Fruit fly (Drosophila melanogaster): ENCODE data around the gene bocks.

bocks gene

dm6 chr3R:9563240-9563992, 27.4 kb downstream of the bocks start, which contains the start of the genes CG9393 and Vps45 (continued):
- TF ChIP-seq tup (GFP tag; optimal IDR thresholded peaks at IDR 0.05) (peak; percentile 25), CG8089 (GFP tag; optimal IDR thresholded peaks at IDR 0.05) (peak; percentile 46), amos (GFP tag; IDR thresholded peaks at IDR 0.05; ENCODE audit: partially characterized antibody) (peak; percentile 94), Stat92E (GFP tag; optimal IDR thresholded peaks at IDR 0.05) (no peak), da (GFP tag; optimal IDR thresholded peaks at IDR 0.05) (peak; percentile 57), sc (optimal IDR thresholded peaks at IDR 0.05) (no peak), sc (GFP tag; optimal IDR thresholded peaks at IDR 0.05) (no peak), BEAF-32 (GFP tag; optimal IDR thresholded peaks at IDR 0.05) (peak; percentile 98), CG1529 (GFP tag; optimal IDR thresholded peaks at IDR 0.05) (no peak), CG1024 (GFP tag; IDR thresholded peaks at IDR 0.05) (no peak), CG31224 (GFP tag; IDR thresholded peaks at IDR 0.05) (no peak), sob (GFP tag; IDR thresholded peaks at IDR 0.05) (peak; percentile 71; the same call in 1 of the 2 replicates), Lhr (GFP tag; optimal IDR thresholded peaks at IDR 0.05) (no peak), CG12769 (tag; optimal IDR thresholded peaks at IDR 0.05) (no peak), ato (GFP tag; IDR thresholded peaks at IDR 0.05; ENCODE audit: partially characterized antibody) (peak; percentile 87), CG10431 (GFP tag; optimal IDR thresholded peaks at IDR 0.05) (no peak), tgo (GFP tag; IDR thresholded peaks at IDR 0.05) (peak; percentile 48; the same call in 1 of the 3 replicates), phol (tag; optimal IDR thresholded peaks at IDR 0.05) (peak; percentile 76), CG8765 (GFP tag; IDR thresholded peaks at IDR 0.05) (peak; percentile 49; the same call in 1 of the 2 replicates), Rfx (GFP tag; IDR thresholded peaks at IDR 0.05) (peak; percentile 64), C15 (GFP tag; IDR thresholded peaks at IDR 0.05) (no peak), CG6854 (GFP tag; optimal IDR thresholded peaks at IDR 0.05) (no peak), CG1233 (GFP tag; optimal IDR thresholded peaks at IDR 0.05) (peak; percentile 15), pros (GFP tag; optimal IDR thresholded peaks at IDR 0.05) (no peak), peb (GFP tag; IDR thresholded peaks at IDR 0.05) (no peak), ac (GFP tag; optimal IDR thresholded peaks at IDR 0.05) (no peak), aop (GFP tag; IDR thresholded peaks at IDR 0.05) (no peak), CG7987 (GFP tag; optimal IDR thresholded peaks at IDR 0.05) (no peak), CG11456 (GFP tag; IDR thresholded peaks at IDR 0.05) (no peak), wek (GFP tag; optimal IDR thresholded peaks at IDR 0.05) (no peak), Ravus (GFP tag; IDR thresholded peaks at IDR 0.05) (no peak; the same call in 1 of the 2 replicates), Dip3 (GFP tag; optimal IDR thresholded peaks at IDR 0.05) (peak; percentile 71), YL-1 (GFP tag; optimal IDR thresholded peaks at IDR 0.05) (peak; percentile 68), CG30020 (tag; optimal IDR thresholded peaks at IDR 0.05) (peak; percentile 68), Taf1 (GFP tag; IDR thresholded peaks at IDR 0.05) (no peak), oc (tag; optimal IDR thresholded peaks at IDR 0.05) (no peak), gcm (GFP tag; optimal IDR thresholded peaks at IDR 0.05) (no peak), CG10321 (GFP tag; IDR thresholded peaks at IDR 0.05) (0 out of 2 replicates have a peak, but pooled peaks have one; percentile 16), CG15011 (GFP tag; optimal IDR thresholded peaks at IDR 0.05) (no peak), Mes4 (GFP tag; optimal IDR thresholded peaks at IDR 0.05) (peak; percentile 2), NK7.1 (GFP tag; optimal IDR thresholded peaks at IDR 0.05) (no peak), bowl (GFP tag; IDR thresholded peaks at IDR 0.05) (no peak), Nf-YA (GFP tag; IDR thresholded peaks at IDR 0.05) (no peak), CG1792 (GFP tag; optimal IDR thresholded peaks at IDR 0.05) (no peak), Dp (GFP tag; optimal IDR thresholded peaks at IDR 0.05) (peak; percentile 41), HLH4C (GFP tag; IDR thresholded peaks at IDR 0.05; ENCODE audit: partially characterized antibody) (peak; percentile 94), Elba2 (GFP tag; optimal IDR thresholded peaks at IDR 0.05) (peak; percentile 13), CG2116 (GFP tag; optimal IDR thresholded peaks at IDR 0.05) (peak; percentile 95), CG11504 (tag; optimal IDR thresholded peaks at IDR 0.05) (no peak)

All from whole organism, embryonic.